Worm (Caenorhabditis elegans) whole organism, L4 larva: ENCODE results near the gene atgl-1.

ENCODE experiments used
- aha-1 ChIP-seq: fragments of 150-350 bp; peaks from one replicate; lab custom pipeline; 2014; ENCODE audit warnings: missing biosample characterization, missing genetic modification characterization
- ama-1 ChIP-seq: fragments of 150-350 bp; optimal IDR thresholded peaks from 2 replicates; lab custom pipeline; 2014; ENCODE audit warnings: inconsistent platforms, mixed read lengths
- lir-3 ChIP-seq: sonication (generic microtip); optimal IDR thresholded peaks from 2 replicates; lab custom pipeline; 2016; ENCODE audit warnings: mild to moderate bottlenecking, missing genetic modification characterization, missing compliant biosample characterization
- nhr-28 ChIP-seq: fragments of 150-350 bp; optimal IDR thresholded peaks from 2 replicates; lab custom pipeline; 2014; ENCODE audit warnings: missing biosample characterization, missing genetic modification characterization

- TF ChIP-seq nhr-28 (no peak), aha-1 (tag; lab: Kevin White, UChicago) (no peak), lir-3 (tag; lab: Kevin White, UChicago) (no peak), ama-1 (lab: Kevin White, UChicago) (no peak)
Observed at ce11 chrIII:6452683-6453082, 33.4 kb upstream of the atgl-1 start.
